Worm (Caenorhabditis elegans) whole organism, L3 larva: Measurements from ENCODE around the gene clec-2.

Experiments
- R02D3.7 ChIP-seq: fragments of 150-350 bp; optimal IDR thresholded peaks from 2 replicates; lab custom pipeline; 2014; ENCODE audit warnings: missing biosample characterization, missing genetic modification characterization
- ZK546.5 ChIP-seq: sonication (generic microtip); optimal IDR thresholded peaks from 2 replicates; lab custom pipeline; 2017; ENCODE audit warnings: missing biosample characterization, missing genetic modification characterization
- ama-1 ChIP-seq: fragments of 150-350 bp; optimal IDR thresholded peaks from 2 replicates; lab custom pipeline; 2018
- ceh-28 ChIP-seq: fragments of 150-350 bp; optimal IDR thresholded peaks from 2 replicates; lab custom pipeline; 2014; ENCODE audit warnings: missing biosample characterization, missing genetic modification reagents, missing genetic modification characterization
- ceh-82 ChIP-seq: fragments of 150-350 bp; optimal IDR thresholded peaks from 2 replicates; lab custom pipeline; 2014; ENCODE audit warnings: missing biosample characterization, missing genetic modification characterization
- ceh-9 ChIP-seq: sonication (generic microtip); optimal IDR thresholded peaks from 2 replicates; lab custom pipeline; 2018; ENCODE audit warnings: missing biosample characterization, missing genetic modification characterization
- daf-12 ChIP-seq: fragments of 150-350 bp; optimal IDR thresholded peaks from 2 replicates; lab custom pipeline; 2014; ENCODE audit warnings: missing biosample characterization, missing genetic modification reagents, missing genetic modification characterization
- egl-27 ChIP-seq: sonication (generic microtip); optimal IDR thresholded peaks from 4 replicates; lab custom pipeline; 2017; ENCODE audit warnings: missing biosample characterization, missing genetic modification reagents, missing genetic modification characterization
- egl-5 ChIP-seq: fragments of 150-350 bp; optimal IDR thresholded peaks from 2 replicates; lab custom pipeline; 2017; ENCODE audit warnings: missing biosample characterization, missing genetic modification reagents, missing genetic modification characterization, inconsistent platforms
- elt-1 ChIP-seq: fragments of 150-350 bp; optimal IDR thresholded peaks from 2 replicates; lab custom pipeline; 2014; ENCODE audit warnings: missing biosample characterization, missing genetic modification characterization
- elt-2 ChIP-seq: sonication (generic microtip); optimal IDR thresholded peaks from 2 replicates; lab custom pipeline; 2016; ENCODE audit warnings: missing genetic modification reagents, mild to moderate bottlenecking, missing genetic modification characterization, missing compliant biosample characterization
- eor-1 ChIP-seq, 2 experiments: fragments of 150-350 bp; optimal IDR thresholded peaks; 2 replicates each; lab custom pipeline; 2014 to 2018; ENCODE audit warnings: missing biosample characterization in 2 of 2, missing genetic modification characterization in 2 of 2
- fkh-10 ChIP-seq: sonication (generic microtip); optimal IDR thresholded peaks from 2 replicates; lab custom pipeline; 2017; ENCODE audit warnings: missing biosample characterization, missing genetic modification reagents, missing genetic modification characterization
- fkh-2 ChIP-seq: fragments of 150-350 bp; optimal IDR thresholded peaks from 2 replicates; lab custom pipeline; 2014; ENCODE audit warnings: missing biosample characterization, missing genetic modification reagents, missing genetic modification characterization
- hmg-11 ChIP-seq: sonication (generic microtip); optimal IDR thresholded peaks from 2 replicates; lab custom pipeline; 2016; ENCODE audit warnings: missing genetic modification characterization, missing compliant biosample characterization
- jun-1 ChIP-seq: fragments of 150-350 bp; optimal IDR thresholded peaks from 2 replicates; lab custom pipeline; 2014; ENCODE audit warnings: missing biosample characterization, missing genetic modification reagents, missing genetic modification characterization
- lin-39 ChIP-seq: fragments of 150-350 bp; optimal IDR thresholded peaks from 2 replicates; lab custom pipeline; 2018; ENCODE audit warnings: missing biosample characterization, missing genetic modification reagents, missing genetic modification characterization
- lsy-12 ChIP-seq: sonication (generic microtip); optimal IDR thresholded peaks from 2 replicates; lab custom pipeline; 2016; ENCODE audit warnings: mild to moderate bottlenecking, missing genetic modification characterization, missing compliant biosample characterization
- mdl-1 ChIP-seq: fragments of 150-350 bp; optimal IDR thresholded peaks from 2 replicates; lab custom pipeline; 2014; ENCODE audit warnings: missing biosample characterization, missing genetic modification characterization
- nfya-1 ChIP-seq: sonication (generic microtip); optimal IDR thresholded peaks from 2 replicates; lab custom pipeline; 2017; ENCODE audit warnings: missing genetic modification characterization, mild to moderate bottlenecking, missing compliant biosample characterization, antibody characterized with exemption, moderate library complexity; ENCODE audit not compliant: insufficient read depth
- nhr-11 ChIP-seq: fragments of 150-350 bp; optimal IDR thresholded peaks from 2 replicates; lab custom pipeline; 2014; ENCODE audit warnings: missing biosample characterization, missing genetic modification characterization
- nhr-12 ChIP-seq: fragments of 150-350 bp; optimal IDR thresholded peaks from 2 replicates; lab custom pipeline; 2014; ENCODE audit warnings: missing biosample characterization, missing genetic modification characterization
- nhr-23 ChIP-seq: fragments of 150-350 bp; optimal IDR thresholded peaks from 2 replicates; lab custom pipeline; 2014; ENCODE audit warnings: missing biosample characterization, missing genetic modification reagents, missing genetic modification characterization
- nhr-237 ChIP-seq: fragments of 150-350 bp; optimal IDR thresholded peaks from 2 replicates; lab custom pipeline; 2014; ENCODE audit warnings: missing biosample characterization, missing genetic modification characterization
- nhr-25 ChIP-seq: sonication (generic microtip); optimal IDR thresholded peaks from 2 replicates; lab custom pipeline; 2017; ENCODE audit warnings: missing biosample characterization, missing genetic modification characterization
- nhr-28 ChIP-seq: fragments of 150-350 bp; optimal IDR thresholded peaks from 2 replicates; lab custom pipeline; 2014; ENCODE audit warnings: missing biosample characterization, missing genetic modification characterization
- nhr-67 ChIP-seq: fragments of 150-350 bp; optimal IDR thresholded peaks from 2 replicates; lab custom pipeline; 2014; ENCODE audit warnings: missing biosample characterization, missing genetic modification characterization
- nhr-76 ChIP-seq: fragments of 150-350 bp; sonication (generic microtip); optimal IDR thresholded peaks from 5 replicates; lab custom pipeline; 2014; ENCODE audit warnings: missing biosample characterization, missing genetic modification characterization
- nhr-77 ChIP-seq: fragments of 150-350 bp; optimal IDR thresholded peaks from 2 replicates; lab custom pipeline; 2014; ENCODE audit warnings: missing biosample characterization, missing genetic modification characterization
- pha-4 ChIP-seq: fragments of 150-350 bp; optimal IDR thresholded peaks from 2 replicates; lab custom pipeline; 2014; ENCODE audit warnings: missing biosample characterization, missing genetic modification reagents, missing genetic modification characterization
- pqm-1 ChIP-seq: fragments of 150-350 bp; optimal IDR thresholded peaks from 2 replicates; lab custom pipeline; 2017; ENCODE audit warnings: missing biosample characterization, missing genetic modification characterization, inconsistent platforms
- sea-2 ChIP-seq: fragments of 150-350 bp; sonication (generic microtip); optimal IDR thresholded peaks from 4 replicates; lab custom pipeline; 2014; ENCODE audit warnings: missing biosample characterization, missing genetic modification reagents, missing genetic modification characterization
- skn-1 ChIP-seq: fragments of 150-350 bp; optimal IDR thresholded peaks from 2 replicates; lab custom pipeline; 2014; ENCODE audit warnings: missing biosample characterization, missing genetic modification characterization
- snpc-4 ChIP-seq: fragments of 150-350 bp; optimal IDR thresholded peaks from 2 replicates; lab custom pipeline; 2014; ENCODE audit warnings: missing biosample characterization, missing genetic modification characterization
- unc-39 ChIP-seq: sonication (generic microtip); optimal IDR thresholded peaks from 4 replicates; lab custom pipeline; 2017; ENCODE audit warnings: missing biosample characterization, missing genetic modification characterization
- unc-62 ChIP-seq: fragments of 150-350 bp; sonication (generic microtip); optimal IDR thresholded peaks from 4 replicates; lab custom pipeline; 2014; ENCODE audit warnings: missing biosample characterization, missing genetic modification reagents, missing genetic modification characterization
- zag-1 ChIP-seq: fragments of 150-350 bp; optimal IDR thresholded peaks from 2 replicates; lab custom pipeline; 2014; ENCODE audit warnings: missing biosample characterization, missing genetic modification characterization
- ztf-11 ChIP-seq: fragments of 150-350 bp; optimal IDR thresholded peaks from 2 replicates; lab custom pipeline; 2014; ENCODE audit warnings: missing biosample characterization, missing genetic modification characterization

The clec-2 gene

ce11 chrII:3051332-3051731 lies 28.1 kb upstream of the clec-2 start:
- no peak for TF ChIP-seq lsy-12
- TF ChIP-seq nhr-77 (tag; lab: Kevin White, UChicago) = no peak
- TF ChIP-seq ceh-82 (tag; lab: Kevin White, UChicago) = no peak
- no peak for TF ChIP-seq skn-1 (tag; lab: Kevin White, UChicago)
- no peak for TF ChIP-seq fkh-2 (tag; lab: Kevin White, UChicago)
- TF ChIP-seq ceh-9 (tag; lab: Kevin White, UChicago) = no peak
- no peak for TF ChIP-seq egl-27 (tag; lab: Kevin White, UChicago)
- no peak for TF ChIP-seq pqm-1 (tag; lab: Kevin White, UChicago)
- TF ChIP-seq mdl-1 (tag; lab: Kevin White, UChicago) = no peak
- no peak for TF ChIP-seq snpc-4 (tag; lab: Kevin White, UChicago)
- TF ChIP-seq pha-4 (tag; lab: Kevin White, UChicago) = no peak
- no peak for TF ChIP-seq nhr-237

ce11 chrII:3050703-3051102 lies 27.5 kb upstream of the clec-2 start, which contains the start of gene sri-31:
TSS of gene sri-31 (plus strand) at chrII:3051003.
- TF ChIP-seq nhr-67 (tag; lab: Kevin White, UChicago) (no peak), unc-39 (tag; lab: Kevin White, UChicago) (no peak), nhr-23 (tag; lab: Kevin White, UChicago) (no peak), snpc-4 (tag; lab: Kevin White, UChicago) (no peak), R02D3.7 (tag; lab: Kevin White, UChicago) (no peak), ZK546.5 (tag; lab: Kevin White, UChicago) (no peak), pha-4 (tag; lab: Kevin White, UChicago) (no peak), nhr-76 (no peak), egl-5 (tag; lab: Kevin White, UChicago) (no peak), zag-1 (tag; lab: Kevin White, UChicago) (no peak), mdl-1 (tag; lab: Kevin White, UChicago) (no peak), nhr-237 (no peak), ceh-9 (tag; lab: Kevin White, UChicago) (no peak), ztf-11 (tag; lab: Kevin White, UChicago) (no peak), skn-1 (tag; lab: Kevin White, UChicago) (no peak)

ce11 chrII:3048989-3049388 lies 25.8 kb upstream of the clec-2 start:
- no peak for TF ChIP-seq egl-27 (tag; lab: Kevin White, UChicago)
- no peak for TF ChIP-seq nhr-12 (tag; lab: Kevin White, UChicago)
- no peak for TF ChIP-seq nhr-28 (tag; lab: Kevin White, UChicago)
- no peak for TF ChIP-seq pqm-1 (tag; lab: Kevin White, UChicago)

ce11 chrII:3048378-3048777 lies 25.1 kb upstream of the clec-2 start, which contains the start of gene sri-28:
TSS of gene sri-28 (plus strand) at chrII:3048678.
- no peak for TF ChIP-seq nhr-77 (tag; lab: Kevin White, UChicago)
- no peak for TF ChIP-seq sea-2 (GFP tag; lab: Kevin White, UChicago)
- TF ChIP-seq elt-1 = no peak

ce11 chrII:3045875-3046274 lies 22.6 kb upstream of the clec-2 start, which contains the start of gene sri-30:
TSS of gene sri-30 (plus strand) at chrII:3046175.
- TF ChIP-seq daf-12 (no peak), nhr-25 (tag; lab: Kevin White, UChicago) (no peak), R02D3.7 (tag; lab: Kevin White, UChicago) (no peak), elt-2 (no peak), nhr-11 (tag; lab: Kevin White, UChicago) (no peak), ceh-28 (tag; lab: Kevin White, UChicago) (no peak), fkh-2 (tag; lab: Kevin White, UChicago) (no peak)

ce11 chrII:3045422-3045821 lies 22.2 kb upstream of the clec-2 start:
- TF ChIP-seq eor-1 (tag; optimal IDR thresholded peaks at IDR 0.05; lab: Kevin White, UChicago) = no peak
- TF ChIP-seq, all 47 proteins: peak for 0

ce11 chrII:3044023-3044422 lies 20.8 kb upstream of the clec-2 start, which contains the start of gene sri-29:
TSS of gene sri-29 (plus strand) at chrII:3044323.
- TF ChIP-seq nhr-12 (tag; lab: Kevin White, UChicago) = no peak
- TF ChIP-seq egl-27 (tag; lab: Kevin White, UChicago) = no peak
- no peak for TF ChIP-seq nhr-67 (tag; lab: Kevin White, UChicago)
- TF ChIP-seq nhr-23 (tag; lab: Kevin White, UChicago) = no peak
- no peak for TF ChIP-seq jun-1 (tag; lab: Kevin White, UChicago)
- no peak for TF ChIP-seq fkh-10
- no peak for TF ChIP-seq hmg-11
- no peak for TF ChIP-seq lin-39
- TF ChIP-seq unc-62 (GFP tag; lab: Kevin White, UChicago) = no peak
- no peak for TF ChIP-seq zag-1 (tag; lab: Kevin White, UChicago)
- no peak for TF ChIP-seq sea-2 (GFP tag; lab: Kevin White, UChicago)
- TF ChIP-seq nhr-11 (tag; lab: Kevin White, UChicago) = no peak
- no peak for TF ChIP-seq egl-5 (tag; lab: Kevin White, UChicago)
- TF ChIP-seq snpc-4 (tag; lab: Kevin White, UChicago) = no peak
- no peak for TF ChIP-seq elt-2
- TF ChIP-seq nfya-1 = no peak
- TF ChIP-seq nhr-76 = no peak
- no peak for TF ChIP-seq ceh-9 (tag; lab: Kevin White, UChicago)
- TF ChIP-seq eor-1 (tag; optimal IDR thresholded peaks at IDR 0.05; lab: Kevin White, UChicago) = no peak
- TF ChIP-seq ama-1 (lab: Kevin White, UChicago) = no peak
